Fruit fly (Drosophila melanogaster): ENCODE data around the gene mei-9.

The mei-9 gene

DNA sequence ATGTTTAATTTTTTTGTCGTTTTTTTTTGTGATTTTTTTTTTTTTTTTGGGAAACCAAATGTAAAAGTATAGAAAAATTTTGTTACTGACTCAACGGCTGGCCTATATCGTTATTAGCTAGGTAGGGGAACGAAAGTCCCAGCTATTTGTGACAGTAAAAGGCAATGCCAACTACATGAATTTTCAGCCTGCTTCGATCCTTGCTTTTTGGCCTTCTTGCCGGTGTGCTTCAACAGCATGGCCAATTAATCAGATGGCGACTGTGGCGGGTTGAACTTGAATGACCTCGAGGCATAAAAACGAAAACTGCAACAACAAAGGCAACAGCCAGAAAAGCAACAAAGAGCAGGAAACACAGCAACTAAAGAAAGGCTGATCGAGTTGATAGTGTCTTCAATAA lies 40.7 kb downstream of the mei-9 start, which contains the start of gene CG15578:
Gene CG15578, minus strand, starts transcription at position 101 of the 400 bp plus-strand sequence.
- TF ChIP-seq CG8478 (optimal IDR thresholded peaks at IDR 0.05) (no peak), CTCF (optimal IDR thresholded peaks at IDR 0.05) (no peak)

DNA sequence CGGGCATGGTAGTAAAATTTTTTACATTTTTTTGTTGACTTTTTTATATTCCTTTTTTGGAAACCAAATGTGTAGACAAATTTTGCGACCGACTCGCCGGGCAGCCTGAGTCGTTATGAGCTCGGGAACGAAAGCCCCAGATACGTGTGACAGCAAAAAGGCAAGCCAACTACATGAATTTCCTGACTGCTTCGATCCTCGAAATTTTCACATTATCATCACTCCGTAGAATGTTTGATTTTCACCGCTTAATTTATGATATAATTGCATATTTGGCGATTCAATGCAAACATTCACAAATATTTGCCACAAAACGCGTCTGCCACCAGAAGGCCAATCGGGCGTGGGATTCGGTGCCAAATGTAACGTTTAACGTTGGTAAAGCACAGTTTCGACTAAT lies 41.7 kb downstream of the mei-9 start, which contains the start of gene CG15577:
Gene CG15577, minus strand, starts transcription at position 101 of the 400 bp plus-strand sequence.
- no peak for TF ChIP-seq CG8478 (optimal IDR thresholded peaks at IDR 0.05)

DNA sequence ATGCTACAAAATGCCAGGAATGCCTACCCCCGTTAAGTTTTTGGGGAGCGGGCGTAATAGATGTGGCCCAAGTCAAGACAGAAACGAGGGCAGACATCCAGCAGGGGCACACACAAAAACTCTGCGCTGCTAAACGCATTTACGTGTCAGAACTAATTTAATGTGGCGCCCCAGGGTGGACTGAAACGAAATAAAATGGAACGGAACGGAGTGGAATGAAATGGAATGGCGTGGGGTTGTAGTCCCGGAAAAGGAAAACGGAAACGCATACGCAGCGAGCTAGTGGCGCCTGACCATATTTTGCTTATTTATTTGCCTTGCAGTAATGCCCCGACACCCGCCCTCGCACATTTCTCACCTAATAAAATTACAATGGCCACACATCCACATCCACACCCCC lies 45.1 kb downstream of the mei-9 start:
- TF ChIP-seq CG8478 (optimal IDR thresholded peaks at IDR 0.05) (no peak), CTCF (optimal IDR thresholded peaks at IDR 0.05) (no peak)

- no peak for TF ChIP-seq CG8478 (optimal IDR thresholded peaks at IDR 0.05)
- no peak for TF ChIP-seq CTCF (optimal IDR thresholded peaks at IDR 0.05)
These were observed 50.2 kb downstream of the mei-9 start, which contains the start of gene CG15572 for dm6 chrX:4268401-4268800. Gene CG15572 (plus strand): TSS chrX:4268701.

DNA sequence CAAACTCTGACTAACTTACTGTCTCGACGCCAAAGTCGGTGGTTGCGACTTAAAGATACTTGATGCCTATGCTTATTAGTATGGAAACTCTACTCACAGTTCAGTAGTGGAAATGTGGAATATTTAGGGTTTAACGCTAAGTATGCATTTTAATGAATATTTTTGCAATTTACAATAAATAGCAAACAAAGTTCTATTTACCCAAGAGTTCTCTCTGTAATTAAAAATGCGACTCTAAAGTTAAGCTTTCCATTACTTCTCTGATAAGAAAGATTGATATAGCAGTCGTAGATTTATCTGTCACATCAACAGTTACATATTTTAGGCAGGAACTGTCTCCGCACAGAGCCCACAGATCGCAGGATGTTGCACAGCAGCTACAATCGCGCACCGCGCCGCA lies 52.8 kb downstream of the mei-9 start, which contains the start of gene CG12691:
Gene CG12691, plus strand, starts transcription at position 301 of the 400 bp plus-strand sequence.
- TF ChIP-seq CTCF (optimal IDR thresholded peaks at IDR 0.05) (no peak), CG8478 (optimal IDR thresholded peaks at IDR 0.05) (no peak)

dm6 chrX:4265327-4265726 lies 53.3 kb downstream of the mei-9 start:
- TF ChIP-seq CTCF (optimal IDR thresholded peaks at IDR 0.05) (no peak), CG8478 (optimal IDR thresholded peaks at IDR 0.05) (no peak)

dm6 chrX:4264319-4264718 lies 54.3 kb downstream of the mei-9 start:
- no peak for TF ChIP-seq CTCF (optimal IDR thresholded peaks at IDR 0.05)
- TF ChIP-seq CG8478 (optimal IDR thresholded peaks at IDR 0.05): no peak

Measured in S2 (cell line).